Worm (Caenorhabditis elegans) whole organism, midembryonic: ENCODE results near the gene rol-6.

Experiments used
- T22C8.4 ChIP-seq: fragments of 200-800 bp; sonication (Bioruptor generic); IDR thresholded peaks from 2 replicates; pipeline ENCODE4 v1.3.6; 2022; ENCODE audit warnings: missing genetic modification characterization, missing compliant biosample characterization
- cog-1 ChIP-seq: sonication (generic microtip); optimal IDR thresholded peaks from 2 replicates; lab custom pipeline; 2016; ENCODE audit warnings: missing genetic modification characterization, missing compliant biosample characterization
- flt-1 ChIP-seq: fragments of 200-800 bp; sonication (Bioruptor generic); IDR thresholded peaks from 2 replicates; pipeline ENCODE4 v1.3.6; 2022; ENCODE audit warnings: missing genetic modification characterization, missing compliant biosample characterization
- klf-2 ChIP-seq: fragments of 200-800 bp; sonication (Bioruptor generic); conservative IDR thresholded peaks from 2 replicates; pipeline ENCODE4 v1.3.6; 2022; ENCODE audit warnings: missing genetic modification reagents, missing genetic modification characterization, missing compliant biosample characterization
- med-1 ChIP-seq: sonication (generic microtip); optimal IDR thresholded peaks from 2 replicates; lab custom pipeline; 2017; ENCODE audit warnings: missing genetic modification characterization, mild to moderate bottlenecking, missing compliant biosample characterization, antibody characterized with exemption, missing genetic modification reagents; ENCODE audit not compliant: insufficient read depth
- ref-1 ChIP-seq: fragments of 200-800 bp; sonication (Bioruptor generic); conservative IDR thresholded peaks from 2 replicates; pipeline ENCODE4 v1.3.6; 2022; ENCODE audit warnings: missing genetic modification reagents, missing genetic modification characterization, missing compliant biosample characterization
- tab-1 ChIP-seq: fragments of 200-800 bp; sonication (Bioruptor generic); IDR thresholded peaks from 2 replicates; pipeline ENCODE4 v1.3.6; 2022; ENCODE audit warnings: missing genetic modification characterization, missing compliant biosample characterization
- ztf-23 ChIP-seq: fragments of 200-800 bp; sonication (Bioruptor generic); IDR thresholded peaks from 2 replicates; pipeline ENCODE4 v1.3.6; 2022; ENCODE audit warnings: missing genetic modification reagents, missing genetic modification characterization, missing compliant biosample characterization
- ztf-29 ChIP-seq: fragments of 200-800 bp; sonication (Bioruptor generic); IDR thresholded peaks from 2 replicates; pipeline ENCODE4 v1.3.6; 2022; ENCODE audit warnings: missing genetic modification reagents, missing genetic modification characterization, missing compliant biosample characterization

Gene rol-6

ce11 chrII:8732339-8733100, at the start of gene rol-6:
Gene rol-6 (plus strand): TSS chrII:8733050.
- TF ChIP-seq med-1 (GFP tag; lab: Kevin White, UChicago) (no peak), cog-1 (tag; lab: Kevin White, UChicago) (no peak), ztf-23 (no peak), flt-1 (GFP tag; lab: Robert Waterston, UW) (no peak), tab-1 (GFP tag; lab: Robert Waterston, UW) (no peak), ztf-29 (GFP tag; lab: Robert Waterston, UW) (no peak), ref-1 (GFP tag; lab: Robert Waterston, UW) (no peak), klf-2 (GFP tag; lab: Robert Waterston, UW) (no peak), T22C8.4 (GFP tag; lab: Robert Waterston, UW) (no peak)

ce11 chrII:8683933-8684332, 48.9 kb upstream of the rol-6 start:
- TF ChIP-seq T22C8.4 (GFP tag; lab: Robert Waterston, UW) (no peak), flt-1 (GFP tag; lab: Robert Waterston, UW) (no peak), ztf-23 (no peak), cog-1 (tag; lab: Kevin White, UChicago) (no peak)

- TF ChIP-seq med-1 (GFP tag; lab: Kevin White, UChicago) (no peak), ztf-23 (no peak), ref-1 (GFP tag; lab: Robert Waterston, UW) (no peak), klf-2 (GFP tag; lab: Robert Waterston, UW) (no peak), tab-1 (GFP tag; lab: Robert Waterston, UW) (no peak), T22C8.4 (GFP tag; lab: Robert Waterston, UW) (no peak), ztf-29 (GFP tag; lab: Robert Waterston, UW) (no peak), flt-1 (GFP tag; lab: Robert Waterston, UW) (no peak)
These were observed 48.0 kb upstream of the rol-6 start, which contains the start of gene hgap-2 for ce11 chrII:8684824-8685223. Gene hgap-2 (minus strand): TSS chrII:8684924.

ce11 chrII:8685623-8686022, 47.2 kb upstream of the rol-6 start, which contains the start of gene C34C6.9:
Gene C34C6.9 (plus strand): TSS chrII:8685923.
- TF ChIP-seq T22C8.4 (GFP tag; lab: Robert Waterston, UW): no peak
- no peak for TF ChIP-seq klf-2 (GFP tag; lab: Robert Waterston, UW)
- TF ChIP-seq med-1 (GFP tag; lab: Kevin White, UChicago): no peak
- no peak for TF ChIP-seq flt-1 (GFP tag; lab: Robert Waterston, UW)
- TF ChIP-seq ztf-23: no peak
- TF ChIP-seq tab-1 (GFP tag; lab: Robert Waterston, UW): no peak
- TF ChIP-seq cog-1 (tag; lab: Kevin White, UChicago): no peak
- no peak for TF ChIP-seq ref-1 (GFP tag; lab: Robert Waterston, UW)
- TF ChIP-seq ztf-29 (GFP tag; lab: Robert Waterston, UW): no peak

- TF ChIP-seq ztf-23 (no peak), tab-1 (GFP tag; lab: Robert Waterston, UW) (no peak), flt-1 (GFP tag; lab: Robert Waterston, UW) (no peak), klf-2 (GFP tag; lab: Robert Waterston, UW) (no peak), ref-1 (GFP tag; lab: Robert Waterston, UW) (no peak), ztf-29 (GFP tag; lab: Robert Waterston, UW) (no peak), T22C8.4 (GFP tag; lab: Robert Waterston, UW) (no peak), cog-1 (tag; lab: Kevin White, UChicago) (no peak), med-1 (GFP tag; lab: Kevin White, UChicago) (no peak)
These were observed 41.4 kb upstream of the rol-6 start, which contains the start of gene C34C6.3 for ce11 chrII:8691344-8691960. Gene C34C6.3 (plus strand): TSS chrII:8691910.

ce11 chrII:8695783-8696182, 37.1 kb upstream of the rol-6 start, which contains the start of gene C34C6.10:
Gene C34C6.10 (minus strand): TSS chrII:8695883.
- TF ChIP-seq flt-1 (GFP tag; lab: Robert Waterston, UW): no peak
- TF ChIP-seq T22C8.4 (GFP tag; lab: Robert Waterston, UW): no peak
- TF ChIP-seq tab-1 (GFP tag; lab: Robert Waterston, UW): no peak
- no peak for TF ChIP-seq klf-2 (GFP tag; lab: Robert Waterston, UW)
- no peak for TF ChIP-seq ztf-23
- no peak for TF ChIP-seq cog-1 (tag; lab: Kevin White, UChicago)
- no peak for TF ChIP-seq ztf-29 (GFP tag; lab: Robert Waterston, UW)
- TF ChIP-seq ref-1 (GFP tag; lab: Robert Waterston, UW): no peak
- TF ChIP-seq med-1 (GFP tag; lab: Kevin White, UChicago): no peak

- TF ChIP-seq med-1 (GFP tag; lab: Kevin White, UChicago) (no peak), tab-1 (GFP tag; lab: Robert Waterston, UW) (no peak), ztf-23 (no peak), flt-1 (GFP tag; lab: Robert Waterston, UW) (no peak), klf-2 (GFP tag; lab: Robert Waterston, UW) (no peak), T22C8.4 (GFP tag; lab: Robert Waterston, UW) (no peak), ztf-29 (GFP tag; lab: Robert Waterston, UW) (no peak), ref-1 (GFP tag; lab: Robert Waterston, UW) (no peak), cog-1 (tag; lab: Kevin White, UChicago) (no peak)
These were observed 34.0 kb upstream of the rol-6 start, which contains the start of gene chdh-1 for ce11 chrII:8698828-8699227. Gene chdh-1 (minus strand): TSS chrII:8698928.

- TF ChIP-seq klf-2 (GFP tag; lab: Robert Waterston, UW) (no peak), T22C8.4 (GFP tag; lab: Robert Waterston, UW) (no peak), flt-1 (GFP tag; lab: Robert Waterston, UW) (no peak), ztf-23 (no peak), ref-1 (GFP tag; lab: Robert Waterston, UW) (no peak), med-1 (GFP tag; lab: Kevin White, UChicago) (no peak), tab-1 (GFP tag; lab: Robert Waterston, UW) (no peak), cog-1 (tag; lab: Kevin White, UChicago) (no peak)
These were observed 31.8 kb upstream of the rol-6 start for ce11 chrII:8701059-8701458.
